Fruit fly (Drosophila melanogaster): ENCODE data around the gene TotZ.

TotZ gene

DNA sequence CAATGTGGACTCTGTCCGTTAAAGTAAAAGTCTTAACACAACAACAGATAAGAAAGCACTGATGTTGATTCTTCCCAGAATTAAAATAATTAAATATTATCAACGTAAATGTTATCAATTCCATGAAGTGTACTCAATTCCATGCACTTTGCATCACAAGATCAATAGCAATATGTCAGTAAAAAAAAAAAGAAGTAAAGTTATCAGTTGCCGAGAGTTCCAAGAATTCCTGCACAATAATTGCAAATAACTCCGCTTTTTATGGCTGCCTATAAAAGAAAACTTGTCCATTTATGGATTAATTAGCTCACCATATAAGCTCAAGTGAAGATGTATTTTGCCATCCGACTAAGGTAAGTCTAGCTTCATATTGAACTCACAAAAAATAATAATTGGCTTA, at the start of gene TotZ:
Gene TotZ, plus strand, starts transcription at position 301 of the 400 bp plus-strand sequence.
- no peak for TF ChIP-seq CG11617 (GFP tag; optimal IDR thresholded peaks at IDR 0.05)
- TF ChIP-seq cnc (optimal IDR thresholded peaks at IDR 0.05) = no peak
- no peak for TF ChIP-seq CG5204 (GFP tag; optimal IDR thresholded peaks at IDR 0.05)
- TF ChIP-seq kay (GFP tag; ENCODE audit: borderline replicate concordance) = no peak
- TF ChIP-seq toe (GFP tag; optimal IDR thresholded peaks at IDR 0.05) = no peak
- no peak for TF ChIP-seq CG14711 (tag; optimal IDR thresholded peaks at IDR 0.05)
- TF ChIP-seq pad (GFP tag; optimal IDR thresholded peaks at IDR 0.05) = no peak
- TF ChIP-seq CG12768 (GFP tag; optimal IDR thresholded peaks at IDR 0.05) = no peak

DNA sequence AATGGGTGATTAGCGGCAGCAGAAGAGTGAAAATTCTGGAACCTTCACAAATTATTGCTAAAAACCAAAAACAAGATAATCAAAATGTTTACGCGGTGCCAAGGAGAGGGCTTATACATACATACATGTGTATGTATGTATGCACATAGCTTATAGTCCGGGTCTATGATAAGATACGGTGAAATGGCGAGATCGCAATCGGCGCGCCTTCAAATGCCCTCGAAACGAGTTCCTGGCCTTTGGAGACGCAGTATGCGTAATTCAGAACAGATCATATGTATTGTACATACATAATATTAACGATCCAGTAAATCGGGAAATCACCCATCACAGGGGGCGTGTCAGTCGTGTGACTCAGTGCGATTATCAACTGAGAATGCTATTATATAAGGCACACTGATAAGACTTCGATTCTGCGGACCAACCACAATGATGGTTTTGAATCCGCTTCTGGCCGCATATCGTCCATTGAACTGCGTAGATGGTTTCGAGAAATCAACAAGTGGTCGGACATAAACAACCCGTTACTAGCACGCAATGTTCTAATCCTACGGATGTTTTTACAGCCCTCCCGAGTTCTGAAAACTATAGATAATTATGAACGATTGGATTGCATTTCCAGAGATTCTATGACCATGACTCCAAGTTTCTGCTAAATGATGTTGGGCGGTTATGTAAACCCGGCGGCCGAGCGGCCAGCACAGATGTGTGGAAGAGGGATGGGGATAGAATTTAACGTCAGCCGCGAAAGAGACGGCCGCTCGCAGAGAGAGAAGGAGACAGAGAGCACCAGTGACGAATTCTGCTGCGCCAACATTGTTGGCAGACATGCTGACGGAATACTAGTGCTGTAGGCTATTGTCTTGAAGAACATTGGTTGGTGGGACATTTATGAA, 48.8 kb upstream of the TotZ start:
- TF ChIP-seq tj (GFP tag; optimal IDR thresholded peaks at IDR 0.05) = peak; percentile 94
- TF ChIP-seq Mnt (GFP tag; optimal IDR thresholded peaks at IDR 0.05) = peak; percentile 14
- no peak for TF ChIP-seq cnc (optimal IDR thresholded peaks at IDR 0.05)
- peak; percentile 45 for TF ChIP-seq Crg-1 (GFP tag; optimal IDR thresholded peaks at IDR 0.05)
- no peak for TF ChIP-seq bab1 (GFP tag; optimal IDR thresholded peaks at IDR 0.05)
- TF ChIP-seq ovo (GFP tag; optimal IDR thresholded peaks at IDR 0.05) = no peak
- no peak for TF ChIP-seq kay (GFP tag; ENCODE audit: borderline replicate concordance)
- no peak for TF ChIP-seq CG5204 (GFP tag; optimal IDR thresholded peaks at IDR 0.05)
- TF ChIP-seq toe (GFP tag; optimal IDR thresholded peaks at IDR 0.05) = no peak
- no peak for TF ChIP-seq Clk (GFP tag; optimal IDR thresholded peaks at IDR 0.05)
- peak; percentile 39 for TF ChIP-seq cic (GFP tag; optimal IDR thresholded peaks at IDR 0.05)

DNA sequence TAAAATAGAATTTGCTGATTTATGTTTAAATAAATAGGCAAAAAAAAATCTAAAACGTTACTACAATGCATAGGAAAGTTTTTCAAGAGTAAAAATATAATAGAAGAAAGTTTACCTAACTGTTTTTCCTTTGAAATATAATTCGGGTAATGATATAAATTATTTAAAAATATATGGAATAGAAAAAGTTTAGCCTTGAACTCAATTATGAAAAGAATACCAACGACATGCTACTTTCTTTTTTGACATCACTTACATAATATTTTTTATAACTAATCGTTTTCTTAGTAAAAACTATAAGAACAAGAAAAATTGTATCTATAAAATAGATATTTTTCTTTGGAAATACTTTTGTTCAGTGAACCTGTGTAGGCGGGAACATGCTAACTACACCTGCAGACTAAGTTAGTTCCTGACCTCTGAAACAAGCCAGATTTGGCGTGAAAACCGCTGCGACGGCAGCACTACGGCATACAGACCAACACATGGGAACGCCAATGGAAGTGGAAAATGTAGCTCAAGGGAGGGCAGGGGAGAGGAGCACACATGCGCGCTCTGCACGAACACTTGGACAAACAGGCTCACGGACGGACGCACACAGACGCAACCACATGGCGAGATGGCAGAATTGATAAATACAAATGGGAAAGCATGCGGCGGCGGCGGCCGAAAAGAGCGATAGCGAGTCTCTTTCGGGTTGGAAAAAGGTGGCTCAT, 48.0 kb upstream of the TotZ start:
- TF ChIP-seq cic (GFP tag; optimal IDR thresholded peaks at IDR 0.05) (peak; percentile 54), Mnt (GFP tag; optimal IDR thresholded peaks at IDR 0.05) (peak; percentile 98), tj (GFP tag; optimal IDR thresholded peaks at IDR 0.05) (peak; percentile 89), CG7045 (GFP tag; optimal IDR thresholded peaks at IDR 0.05) (peak; percentile 11), toe (GFP tag; optimal IDR thresholded peaks at IDR 0.05) (no peak), Crg-1 (GFP tag; optimal IDR thresholded peaks at IDR 0.05) (no peak), CG14711 (tag; optimal IDR thresholded peaks at IDR 0.05) (no peak), pad (GFP tag; optimal IDR thresholded peaks at IDR 0.05) (no peak), Hr96 (GFP tag; optimal IDR thresholded peaks at IDR 0.05) (no peak), Clk (GFP tag; optimal IDR thresholded peaks at IDR 0.05) (peak; percentile 8), CG11617 (GFP tag; optimal IDR thresholded peaks at IDR 0.05) (peak; percentile 30), ovo (GFP tag; optimal IDR thresholded peaks at IDR 0.05) (no peak), bab1 (GFP tag; optimal IDR thresholded peaks at IDR 0.05) (no peak), CG12768 (GFP tag; optimal IDR thresholded peaks at IDR 0.05) (peak; percentile 3), kay (GFP tag; ENCODE audit: borderline replicate concordance) (peak; percentile 35), CG1620 (GFP tag; optimal IDR thresholded peaks at IDR 0.05) (no peak)

DNA sequence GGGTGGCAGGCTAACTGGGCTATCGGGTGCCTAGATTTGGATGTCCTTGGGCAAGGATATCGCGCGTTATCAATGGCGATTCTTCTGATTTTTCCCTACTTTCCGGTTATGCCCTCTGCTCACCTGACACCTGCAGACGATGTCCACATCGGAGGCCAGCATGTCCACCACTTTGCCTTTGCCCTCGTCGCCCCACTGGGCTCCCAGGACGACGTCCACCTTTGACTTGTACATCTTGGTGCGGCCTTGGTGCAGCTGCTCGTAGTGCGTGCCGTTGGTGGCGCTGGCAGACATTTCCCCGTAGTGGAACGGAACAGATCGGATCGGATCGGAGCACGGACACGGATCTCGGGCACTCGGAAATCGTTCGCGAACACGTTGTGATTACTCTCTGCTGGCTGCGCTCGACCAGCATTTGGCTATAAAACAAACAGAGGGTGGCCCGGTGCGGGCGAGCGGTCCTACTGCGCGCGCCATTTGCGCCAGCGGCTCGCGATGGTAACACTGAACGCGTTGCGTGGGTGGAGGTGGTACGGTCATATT, 47.3 kb upstream of the TotZ start, which contains the start of gene Adss:
Gene Adss, minus strand, starts transcription at position 428 of the 543 bp plus-strand sequence.
- TF ChIP-seq tj (GFP tag; optimal IDR thresholded peaks at IDR 0.05) = no peak
- peak; percentile 6 for TF ChIP-seq cic (GFP tag; optimal IDR thresholded peaks at IDR 0.05)
- peak; percentile 24 for TF ChIP-seq CG33017 (tag; optimal IDR thresholded peaks at IDR 0.05)
- no peak for TF ChIP-seq Clk (GFP tag; optimal IDR thresholded peaks at IDR 0.05)
- TF ChIP-seq CG12768 (GFP tag; optimal IDR thresholded peaks at IDR 0.05) = peak; percentile 31
- no peak for TF ChIP-seq toe (GFP tag; optimal IDR thresholded peaks at IDR 0.05)
- peak; percentile 8 for TF ChIP-seq bab1 (GFP tag; optimal IDR thresholded peaks at IDR 0.05)
- TF ChIP-seq CG1620 (GFP tag; optimal IDR thresholded peaks at IDR 0.05) = peak; percentile 69
- TF ChIP-seq CG11617 (GFP tag; optimal IDR thresholded peaks at IDR 0.05) = peak; percentile 64
- no peak for TF ChIP-seq cnc (optimal IDR thresholded peaks at IDR 0.05)
- TF ChIP-seq ovo (GFP tag; optimal IDR thresholded peaks at IDR 0.05) = peak; percentile 32
- TF ChIP-seq Mnt (GFP tag; optimal IDR thresholded peaks at IDR 0.05) = peak; percentile 69
- TF ChIP-seq CG5204 (GFP tag; optimal IDR thresholded peaks at IDR 0.05) = no peak
- no peak for TF ChIP-seq CG14711 (tag; optimal IDR thresholded peaks at IDR 0.05)
- no peak for TF ChIP-seq pad (GFP tag; optimal IDR thresholded peaks at IDR 0.05)
- TF ChIP-seq CG7045 (GFP tag; optimal IDR thresholded peaks at IDR 0.05) = peak; percentile 12
- no peak for TF ChIP-seq kay (GFP tag; ENCODE audit: borderline replicate concordance)
- peak; percentile 72 for TF ChIP-seq Crg-1 (GFP tag; optimal IDR thresholded peaks at IDR 0.05)
- TF ChIP-seq CG7101 (tag; optimal IDR thresholded peaks at IDR 0.05) = peak; percentile 40
- TF ChIP-seq Hr96 (GFP tag; optimal IDR thresholded peaks at IDR 0.05) = peak; percentile 40

DNA sequence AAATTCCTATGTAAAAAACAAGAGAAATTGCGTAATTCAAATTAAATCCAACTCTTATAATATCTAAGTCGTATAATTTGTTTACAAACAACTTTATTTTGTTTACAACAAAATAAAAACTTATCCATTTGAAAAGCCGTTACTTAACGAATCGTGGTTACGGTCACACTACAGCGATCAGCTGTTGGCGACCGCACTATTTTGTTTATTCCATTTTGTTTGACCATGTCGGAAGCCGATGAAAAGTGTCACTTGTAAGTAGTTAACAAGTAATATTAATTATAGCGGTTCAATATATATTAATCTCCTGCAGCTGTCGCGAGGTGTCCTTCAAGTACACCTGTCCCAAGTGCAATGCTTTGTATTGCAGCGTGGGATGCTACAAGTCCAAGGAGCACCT, 46.6 kb upstream of the TotZ start, which contains the start of gene CG31223:
Gene CG31223, plus strand, starts transcription at position 165 of the 400 bp plus-strand sequence.
- TF ChIP-seq kay (GFP tag; ENCODE audit: borderline replicate concordance) (peak; percentile 2), toe (GFP tag; optimal IDR thresholded peaks at IDR 0.05) (no peak)
